Worm (Caenorhabditis elegans): Measurements from ENCODE around the gene cpg-20.

Gene cpg-20

DNA sequence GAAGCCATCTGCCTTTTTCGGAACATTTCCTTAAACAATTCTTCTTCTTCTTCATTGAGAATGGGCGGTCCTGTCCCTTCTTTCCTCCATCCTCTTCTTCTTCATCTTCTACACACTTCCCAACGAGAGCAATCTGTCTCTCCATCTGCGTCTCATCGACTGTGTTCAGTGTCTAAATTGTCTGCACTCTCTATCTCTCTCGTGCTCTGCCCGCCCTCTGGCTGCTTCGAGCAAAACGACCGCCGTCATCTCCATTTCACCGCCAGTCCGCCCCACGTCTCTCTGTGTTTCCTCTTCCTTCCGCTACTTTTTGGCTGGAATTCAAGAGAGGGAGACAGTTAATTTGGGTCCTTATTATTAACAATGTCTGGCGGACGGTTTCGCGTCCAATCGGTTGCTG lies 22.6 kb downstream of the cpg-20 start:
- no peak for TF ChIP-seq grh-1 (GFP tag; IDR thresholded peaks at IDR 0.05)
- TF ChIP-seq unc-86 (tag; optimal IDR thresholded peaks at IDR 0.05): no peak
- TF ChIP-seq nhr-76 (tag; optimal IDR thresholded peaks at IDR 0.05): no peak
- TF ChIP-seq swsn-7 (tag; optimal IDR thresholded peaks at IDR 0.05): peak; percentile 15
- no peak for TF ChIP-seq ceh-88 (GFP tag; IDR thresholded peaks at IDR 0.05)
- no peak for TF ChIP-seq nhr-84 (tag; optimal IDR thresholded peaks at IDR 0.05)
- TF ChIP-seq efl-3 (GFP tag; optimal IDR thresholded peaks at IDR 0.05): no peak
- peak; percentile 1 for TF ChIP-seq fkh-8 (tag; optimal IDR thresholded peaks at IDR 0.05)
- TF ChIP-seq C34B4.2 (tag; optimal IDR thresholded peaks at IDR 0.05): no peak
- TF ChIP-seq mef-2 (tag; optimal IDR thresholded peaks at IDR 0.05): no peak
- no peak for TF ChIP-seq pqm-1 (tag; optimal IDR thresholded peaks at IDR 0.05)
- peak; percentile 44 to 73 for TF ChIP-seq efl-1 (optimal IDR thresholded peaks at IDR 0.05)
- no peak for TF ChIP-seq efl-1 (GFP tag; optimal IDR thresholded peaks at IDR 0.05 in 1 of 2)
- TF ChIP-seq egl-13 (tag; optimal IDR thresholded peaks at IDR 0.05): no peak
- no peak for TF ChIP-seq vab-15 (tag; optimal IDR thresholded peaks at IDR 0.05)
- TF ChIP-seq alr-1 (tag; optimal IDR thresholded peaks at IDR 0.05; ENCODE audit: borderline replicate concordance): no peak
- TF ChIP-seq hlh-4 (tag; optimal IDR thresholded peaks at IDR 0.05): no peak
- peak in 1 of 2 experiments; percentile 18 for TF ChIP-seq lin-35 (GFP tag; optimal IDR thresholded peaks at IDR 0.05)
- TF ChIP-seq sptf-1 (tag; optimal IDR thresholded peaks at IDR 0.05): no peak
- peak; percentile 13 for TF ChIP-seq nhr-47 (tag; optimal IDR thresholded peaks at IDR 0.05)
- TF ChIP-seq lsy-2 (tag; optimal IDR thresholded peaks at IDR 0.05): peak in 1 of 2 experiments; percentile 13
- no peak for TF ChIP-seq Y116A8C.19 (tag; optimal IDR thresholded peaks at IDR 0.05; ENCODE audit: borderline replicate concordance)
- no peak for TF ChIP-seq nhr-28 (tag; optimal IDR thresholded peaks at IDR 0.05)
- no peak for TF ChIP-seq ztf-4 (tag; optimal IDR thresholded peaks at IDR 0.05)
- TF ChIP-seq unc-130 (tag; optimal IDR thresholded peaks at IDR 0.05): no peak
- peak; percentile 16 for TF ChIP-seq snu-23 (GFP tag; optimal IDR thresholded peaks at IDR 0.05)
- no peak for TF ChIP-seq nhr-19 (GFP tag; conservative IDR thresholded peaks at IDR 0.05)
- peak; percentile 63 for TF ChIP-seq lin-14 (GFP tag; optimal IDR thresholded peaks at IDR 0.05)
- no peak for TF ChIP-seq aly-2 (tag; optimal IDR thresholded peaks at IDR 0.05)
- peak; percentile 2 for TF ChIP-seq mep-1 (tag; optimal IDR thresholded peaks at IDR 0.05)
- TF ChIP-seq dsc-1 (tag; optimal IDR thresholded peaks at IDR 0.05): no peak
- no peak for TF ChIP-seq sox-4 (tag; optimal IDR thresholded peaks at IDR 0.05)
- no peak for TF ChIP-seq lin-39 (tag; optimal IDR thresholded peaks at IDR 0.05)
- TF ChIP-seq ceh-82 (tag; optimal IDR thresholded peaks at IDR 0.05): peak in 1 of 3 experiments; percentile 48
- TF ChIP-seq mab-9 (GFP tag; IDR thresholded peaks at IDR 0.05): no peak
- TF ChIP-seq nhr-77 (tag; optimal IDR thresholded peaks at IDR 0.05): no peak
- TF ChIP-seq tbx-2 (tag; optimal IDR thresholded peaks at IDR 0.05): no peak
- no peak for TF ChIP-seq isw-1 (GFP tag; IDR thresholded peaks at IDR 0.05)
- no peak for TF ChIP-seq blmp-1 (tag; optimal IDR thresholded peaks at IDR 0.05)
- peak; percentile 57 for TF ChIP-seq rnt-1 (tag; optimal IDR thresholded peaks at IDR 0.05)
- no peak for TF ChIP-seq irx-1 (tag; optimal IDR thresholded peaks at IDR 0.05)
- peak; percentile 47 for TF ChIP-seq nhr-71 (tag; optimal IDR thresholded peaks at IDR 0.05)
- no peak for TF ChIP-seq snpc-4 (tag; optimal IDR thresholded peaks at IDR 0.05)
- no peak for TF ChIP-seq ets-5 (GFP tag; IDR thresholded peaks at IDR 0.05)
- no peak for TF ChIP-seq ces-1 (GFP tag; optimal IDR thresholded peaks at IDR 0.05)
- TF ChIP-seq egl-27 (tag; optimal IDR thresholded peaks at IDR 0.05): no peak
- no peak for TF ChIP-seq nhr-12 (tag; optimal IDR thresholded peaks at IDR 0.05)
- no peak for TF ChIP-seq sup-37 (GFP tag; optimal IDR thresholded peaks at IDR 0.05)
